Fruit fly (Drosophila melanogaster) S2 (cell line): Measurements from ENCODE around the gene ATPsynbetaL.

Experiments used
- CG8478 ChIP-seq: fragments of >200 bp; optimal IDR thresholded peaks from 2 replicates; lab custom pipeline; 2018
- CTCF ChIP-seq, 2 experiments: fragments of >200 bp; optimal IDR thresholded peaks; 2 replicates each; lab custom pipeline; 2018

DNA sequence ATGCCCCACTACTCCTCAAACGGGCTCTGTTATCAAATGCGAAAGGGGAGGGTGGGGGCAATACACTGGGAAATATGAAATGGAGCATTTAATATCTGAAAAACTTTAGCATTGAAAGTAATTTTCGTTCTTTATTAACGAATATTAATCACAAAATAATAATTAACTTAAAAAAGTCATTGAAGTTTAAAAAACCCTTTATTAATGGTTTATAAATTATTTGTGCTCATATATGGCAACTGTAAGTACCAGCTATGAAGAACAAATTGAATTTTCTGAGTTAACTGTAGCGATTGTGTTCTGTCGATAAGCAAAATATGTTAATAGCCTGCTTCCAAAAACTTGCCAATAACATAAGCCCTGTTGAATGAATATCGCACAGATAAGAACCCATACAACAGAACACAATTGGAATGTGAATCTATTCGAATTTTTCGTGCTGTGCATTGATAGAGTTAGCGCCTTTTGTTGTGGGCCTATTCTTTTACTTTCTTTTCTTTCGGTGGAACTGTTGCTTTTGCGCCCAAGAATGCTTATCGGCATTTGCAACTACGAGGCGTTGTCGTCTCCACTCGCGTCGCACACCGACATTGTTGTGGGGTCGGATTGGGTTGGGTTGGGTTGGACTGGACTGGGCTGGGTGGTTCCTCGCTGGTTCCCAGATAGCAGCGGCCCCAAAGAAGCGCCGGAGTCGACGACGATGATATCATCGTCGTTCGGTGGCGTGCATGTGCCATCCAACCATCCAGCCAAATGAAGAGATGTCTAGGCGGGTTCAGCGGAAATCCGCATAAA lies 36.6 kb upstream of the ATPsynbetaL start:
- TF ChIP-seq CG8478 (lab: Kevin White, UChicago): no peak
- no peak for TF ChIP-seq CTCF (optimal IDR thresholded peaks at IDR 0.05; lab: Kevin White, UChicago)
